Fruit fly (Drosophila melanogaster) whole organism, pupa: Measurements from ENCODE around the gene mRpS6.

ENCODE experiments used
- CG12605 ChIP-seq: fragments of 200-800 bp; sonication (Bioruptor generic); IDR thresholded peaks from 2 replicates; pipeline ENCODE4 v1.3.6; 2022; ENCODE audit warnings: missing biosample characterization, missing genetic modification characterization
- fd96Ca ChIP-seq: fragments of 200-800 bp; sonication (Bioruptor generic); IDR thresholded peaks from 3 replicates; pipeline ENCODE4 v1.3.6; 2022; ENCODE audit warnings: missing biosample characterization, missing genetic modification characterization

- TF ChIP-seq CG12605 (GFP tag; lab: Robert Waterston, UW) (no peak), fd96Ca (no peak)
These were observed 31.2 kb downstream of the mRpS6 start for dm6 chr3L:4395501-4396073.
